Fruit fly (Drosophila melanogaster): Measurements from ENCODE around the gene CG7560.

CG7560 gene

dm6 chr3L:11417273-11418040 is 7.5 kb upstream of the CG7560 start (continued):
- no peak for TF ChIP-seq unc-4 (GFP tag; IDR thresholded peaks at IDR 0.05; ENCODE audit: partially characterized antibody)
- peak; percentile 40 for TF ChIP-seq CG17802 (tag; optimal IDR thresholded peaks at IDR 0.05)
- TF ChIP-seq pita (GFP tag; optimal IDR thresholded peaks at IDR 0.05): no peak
- TF ChIP-seq dm (GFP tag; optimal IDR thresholded peaks at IDR 0.05): no peak
- TF ChIP-seq Dp (GFP tag; optimal IDR thresholded peaks at IDR 0.05): no peak
- peak; percentile 60 for TF ChIP-seq CG12219 (GFP tag; optimal IDR thresholded peaks at IDR 0.05)
- TF ChIP-seq hb (GFP tag; IDR thresholded peaks at IDR 0.05; ENCODE audit: partially characterized antibody): peak; percentile 66
- peak; percentile 83 for TF ChIP-seq CG18619 (GFP tag; optimal IDR thresholded peaks at IDR 0.05)
- peak; percentile 69 for TF ChIP-seq CG15514 (GFP tag; optimal IDR thresholded peaks at IDR 0.05)
- no peak for TF ChIP-seq CG8290 (GFP tag; optimal IDR thresholded peaks at IDR 0.05)
- TF ChIP-seq CG8290 (tag; optimal IDR thresholded peaks at IDR 0.05): no peak
- peak; percentile 78 for TF ChIP-seq onecut (GFP tag; IDR thresholded peaks at IDR 0.05)
- peak; percentile 61; the same call in 2 of the 3 replicates for TF ChIP-seq CG3726 (GFP tag; IDR thresholded peaks at IDR 0.05)
- TF ChIP-seq pzg (GFP tag; optimal IDR thresholded peaks at IDR 0.05): no peak
- TF ChIP-seq CG17912 (GFP tag; optimal IDR thresholded peaks at IDR 0.05): no peak
- TF ChIP-seq Sry-β (GFP tag; optimal IDR thresholded peaks at IDR 0.05): peak; percentile 64
- no peak for TF ChIP-seq CG15073 (GFP tag; optimal IDR thresholded peaks at IDR 0.05)
- TF ChIP-seq ash1 (GFP tag; optimal IDR thresholded peaks at IDR 0.05): no peak
- peak; percentile 53 for TF ChIP-seq CG12155 (GFP tag; optimal IDR thresholded peaks at IDR 0.05)
- TF ChIP-seq lov (optimal IDR thresholded peaks at IDR 0.05): no peak
- TF ChIP-seq lov (GFP tag; IDR thresholded peaks at IDR 0.05): peak; percentile 88
- peak; percentile 57 for TF ChIP-seq repo (GFP tag; optimal IDR thresholded peaks at IDR 0.05)
- no peak for TF ChIP-seq p53 (GFP tag; optimal IDR thresholded peaks at IDR 0.05)
- TF ChIP-seq gce (GFP tag; IDR thresholded peaks at IDR 0.05): peak; percentile 66; the same call in 2 of the 3 replicates
- TF ChIP-seq nmo (GFP tag; optimal IDR thresholded peaks at IDR 0.05): peak; percentile 96
- peak; percentile 85 for TF ChIP-seq CG13296 (GFP tag; optimal IDR thresholded peaks at IDR 0.05)
- TF ChIP-seq Hand (GFP tag; optimal IDR thresholded peaks at IDR 0.05): peak; percentile 44
- TF ChIP-seq TFAM (GFP tag; optimal IDR thresholded peaks at IDR 0.05): peak; percentile 42
- TF ChIP-seq lilli (GFP tag; optimal IDR thresholded peaks at IDR 0.05): peak; percentile 71
- peak; percentile 23 for TF ChIP-seq gcm2 (GFP tag; optimal IDR thresholded peaks at IDR 0.05)
- TF ChIP-seq Stat92E (GFP tag; optimal IDR thresholded peaks at IDR 0.05): peak in 1 of 3 experiments; percentile 42
- peak; percentile 58 for TF ChIP-seq CG30020 (tag; optimal IDR thresholded peaks at IDR 0.05)
- TF ChIP-seq CG10979 (tag; optimal IDR thresholded peaks at IDR 0.05): peak; percentile 97
- peak; percentile 85 for TF ChIP-seq CG4424 (GFP tag; optimal IDR thresholded peaks at IDR 0.05)
- TF ChIP-seq H2.0 (GFP tag; IDR thresholded peaks at IDR 0.05): peak; percentile 73
- no peak for TF ChIP-seq CG8478 (optimal IDR thresholded peaks at IDR 0.05)
- peak; percentile 65 for TF ChIP-seq Dek (tag; optimal IDR thresholded peaks at IDR 0.05)
- TF ChIP-seq crc (GFP tag; optimal IDR thresholded peaks at IDR 0.05): peak; percentile 70
- peak; percentile 92 for TF ChIP-seq CG6254 (GFP tag; optimal IDR thresholded peaks at IDR 0.05)
- TF ChIP-seq HHEX (GFP tag; optimal IDR thresholded peaks at IDR 0.05): peak; percentile 77
- no peak for TF ChIP-seq HLHmδ (GFP tag; optimal IDR thresholded peaks at IDR 0.05)
- TF ChIP-seq CG6791 (GFP tag; IDR thresholded peaks at IDR 0.05; ENCODE audit: partially characterized antibody): peak; percentile 66; the same call in 1 of the 3 replicates
- peak; percentile 83 for TF ChIP-seq tin (GFP tag; optimal IDR thresholded peaks at IDR 0.05)
- peak; percentile 70 for TF ChIP-seq NC2β (GFP tag; optimal IDR thresholded peaks at IDR 0.05)
- TF ChIP-seq prd (optimal IDR thresholded peaks at IDR 0.05): no peak
- peak; percentile 91 for TF ChIP-seq prd (GFP tag; IDR thresholded peaks at IDR 0.05)
- peak; percentile 79 for TF ChIP-seq caup (GFP tag; optimal IDR thresholded peaks at IDR 0.05; ENCODE audit: severe bottlenecking)
- peak; percentile 44 to 91 for TF ChIP-seq Hr51 (GFP tag; optimal IDR thresholded peaks at IDR 0.05)
- no peak for TF ChIP-seq hbn (GFP tag; IDR thresholded peaks at IDR 0.05; ENCODE audit: partially characterized antibody)
